Fruit fly (Drosophila melanogaster) Kc167 (cell line): ENCODE measurements around the gene Sumo.

Experiments used
- h ChIP-seq: fragments of >200 bp; optimal IDR thresholded peaks from 3 replicates; lab custom pipeline; 2018; ENCODE audit warnings: missing external identifiers
- insv ChIP-seq: fragments of >200 bp; optimal IDR thresholded peaks from 3 replicates; lab custom pipeline; 2018; ENCODE audit warnings: missing external identifiers

- TF ChIP-seq h (lab: Kevin White, UChicago) = no peak
- no peak for TF ChIP-seq insv
These were observed 1.1 kb downstream of the Sumo start for dm6 chr2L:6966309-6966708.
